Worm (Caenorhabditis elegans): ENCODE data around the gene nstp-5.

nstp-5 gene

ce11 chrIV:12894996-12895395, 39.6 kb downstream of the nstp-5 start, which contains the start of gene K08D8.11:
Gene K08D8.11, plus strand, starts transcription at chrIV:12895296.
- TF ChIP-seq skn-1 (tag; optimal IDR thresholded peaks at IDR 0.05), result no peak

- TF ChIP-seq pha-4 (tag; optimal IDR thresholded peaks at IDR 0.05), result peak; percentile 28
- TF ChIP-seq lin-39 (tag; optimal IDR thresholded peaks at IDR 0.05), result no peak
- peak; percentile 3 for TF ChIP-seq pqm-1 (tag; optimal IDR thresholded peaks at IDR 0.05)
- peak; percentile 71 for TF ChIP-seq elt-2 (tag; optimal IDR thresholded peaks at IDR 0.05)
Observed at ce11 chrIV:12896371-12896882, 41.1 kb downstream of the nstp-5 start, which contains the start of gene K08D8.7. Gene K08D8.7, plus strand, starts transcription at chrIV:12896832.

- TF ChIP-seq nhr-23 (tag; optimal IDR thresholded peaks at IDR 0.05) (no peak), ceh-82 (tag; optimal IDR thresholded peaks at IDR 0.05) (no peak), egl-27 (tag; optimal IDR thresholded peaks at IDR 0.05) (no peak), nhr-28 (tag; optimal IDR thresholded peaks at IDR 0.05) (no peak), elt-3 (tag; optimal IDR thresholded peaks at IDR 0.05) (no peak), nhr-25 (tag; optimal IDR thresholded peaks at IDR 0.05) (no peak), zag-1 (tag; optimal IDR thresholded peaks at IDR 0.05) (no peak), eor-1 (tag; optimal IDR thresholded peaks at IDR 0.05) (no peak), skn-1 (tag; optimal IDR thresholded peaks at IDR 0.05) (no peak), elt-2 (tag; optimal IDR thresholded peaks at IDR 0.05) (no peak), lin-39 (tag; optimal IDR thresholded peaks at IDR 0.05) (no peak), fkh-10 (GFP tag; optimal IDR thresholded peaks at IDR 0.05) (no peak), mdl-1 (tag; optimal IDR thresholded peaks at IDR 0.05) (no peak), lin-15B (tag; optimal IDR thresholded peaks at IDR 0.05) (no peak), hmg-11 (tag; optimal IDR thresholded peaks at IDR 0.05) (no peak), nhr-237 (tag; optimal IDR thresholded peaks at IDR 0.05) (no peak), ZK546.5 (tag; optimal IDR thresholded peaks at IDR 0.05) (no peak), nhr-11 (tag; optimal IDR thresholded peaks at IDR 0.05) (no peak), ceh-16 (tag; optimal IDR thresholded peaks at IDR 0.05) (no peak), nhr-77 (tag; optimal IDR thresholded peaks at IDR 0.05) (no peak)
Observed at ce11 chrIV:12897146-12897545, 41.8 kb downstream of the nstp-5 start.

- TF ChIP-seq elt-2 (tag; optimal IDR thresholded peaks at IDR 0.05) (peak; percentile 10), egl-5 (tag; optimal IDR thresholded peaks at IDR 0.05) (no peak), pha-4 (tag; optimal IDR thresholded peaks at IDR 0.05) (peak; percentile 10)
Observed at ce11 chrIV:12898823-12899222, 43.5 kb downstream of the nstp-5 start.

- TF ChIP-seq ceh-28 (tag; optimal IDR thresholded peaks at IDR 0.05) (no peak), mdl-1 (tag; optimal IDR thresholded peaks at IDR 0.05) (no peak)
Observed at ce11 chrIV:12899392-12899791, 44.0 kb downstream of the nstp-5 start, which contains the start of gene K08D8.9. Gene K08D8.9, plus strand, starts transcription at chrIV:12899692.

ce11 chrIV:12900267-12900666, 44.9 kb downstream of the nstp-5 start, which contains the start of gene K08D8.10:
Gene K08D8.10, plus strand, starts transcription at chrIV:12900567.
- TF ChIP-seq hmg-11 (tag; optimal IDR thresholded peaks at IDR 0.05), result no peak

- peak; percentile 51 for TF ChIP-seq pqm-1 (tag; optimal IDR thresholded peaks at IDR 0.05)
- peak; percentile 50 for TF ChIP-seq jun-1 (tag; optimal IDR thresholded peaks at IDR 0.05)
- TF ChIP-seq elt-2 (tag; optimal IDR thresholded peaks at IDR 0.05), result peak; percentile 86
- TF ChIP-seq fos-1 (tag; optimal IDR thresholded peaks at IDR 0.05), result no peak
- TF ChIP-seq lin-39 (tag; optimal IDR thresholded peaks at IDR 0.05), result no peak
- TF ChIP-seq nhr-11 (tag; optimal IDR thresholded peaks at IDR 0.05), result no peak
Observed at ce11 chrIV:12901602-12902001, 46.3 kb downstream of the nstp-5 start.

ce11 chrIV:12902430-12903110, 47.2 kb downstream of the nstp-5 start, which contains the start of gene K08D8.2:
Gene K08D8.2, plus strand, starts transcription at chrIV:12903060.
- TF ChIP-seq elt-2 (tag; optimal IDR thresholded peaks at IDR 0.05) (peak; percentile 61), egl-27 (tag; optimal IDR thresholded peaks at IDR 0.05) (no peak)
